Worm (Caenorhabditis elegans) whole organism, young adult: Measurements from ENCODE around the gene F10C2.5.

Experiments
- B0035.1 ChIP-seq: sonication (generic microtip); optimal IDR thresholded peaks from 2 replicates; lab custom pipeline; 2016; ENCODE audit warnings: missing genetic modification characterization, mild to moderate bottlenecking, missing compliant biosample characterization, missing genotype, missing genetic modification reagents
- F33H1.4 ChIP-seq: fragments of 200-800 bp; sonication (Bioruptor generic); IDR thresholded peaks from 2 replicates; pipeline ENCODE4 v1.3.6; 2022; ENCODE audit warnings: missing genetic modification reagents, missing genetic modification characterization, missing compliant biosample characterization
- F39B2.1 ChIP-seq: fragments of 200-800 bp; sonication (Bioruptor generic); IDR thresholded peaks from 2 replicates; pipeline ENCODE4 v1.3.6; 2022; ENCODE audit warnings: missing genetic modification reagents, missing genetic modification characterization, missing compliant biosample characterization
- F55B11.4 ChIP-seq: sonication (generic microtip); optimal IDR thresholded peaks from 2 replicates; lab custom pipeline; 2016; ENCODE audit warnings: missing compliant biosample characterization, missing genetic modification characterization, borderline replicate concordance; ENCODE audit not compliant: insufficient read depth
- Y53G8AR.9 ChIP-seq: fragments of 200-800 bp; sonication (Bioruptor generic); conservative IDR thresholded peaks from 2 replicates; pipeline ENCODE4 v1.3.6; 2022; ENCODE audit warnings: missing genetic modification reagents, missing genetic modification characterization, missing compliant biosample characterization
- ZK185.1 ChIP-seq: sonication (generic microtip); optimal IDR thresholded peaks from 2 replicates; lab custom pipeline; 2016; ENCODE audit warnings: mild to moderate bottlenecking, missing genetic modification characterization, missing compliant biosample characterization; ENCODE audit not compliant: poor library complexity, severe bottlenecking
- akir-1 ChIP-seq: fragments of 200-800 bp; sonication (Bioruptor generic); optimal IDR thresholded peaks from 2 replicates; lab custom pipeline; 2018; ENCODE audit warnings: mild to moderate bottlenecking, missing genetic modification characterization, moderate library complexity, missing compliant biosample characterization
- ama-1 ChIP-seq, 3 experiments: fragments of 150-350 bp in 1 of 3; sonication (generic microtip) in 2 of 3; optimal IDR thresholded peaks; 2 replicates each; lab custom pipeline; 2014 to 2018; ENCODE audit warnings: missing biosample characterization in 2 of 3, missing genetic modification characterization in 2 of 3, missing genetic modification reagents in 2 of 3
- aptf-3 ChIP-seq: fragments of 200-800 bp; sonication (Bioruptor generic); IDR thresholded peaks from 2 replicates; pipeline ENCODE4 v1.3.6; 2022; ENCODE audit warnings: missing genetic modification characterization, missing compliant biosample characterization
- attf-6 ChIP-seq: fragments of 200-800 bp; sonication (Bioruptor generic); IDR thresholded peaks from 2 replicates; pipeline ENCODE4 v1.3.6; 2022; ENCODE audit warnings: missing genetic modification reagents, missing genetic modification characterization, missing compliant biosample characterization
- bed-1 ChIP-seq: fragments of 200-800 bp; sonication (Bioruptor generic); IDR thresholded peaks from 2 replicates; pipeline ENCODE4 v1.3.6; 2022; ENCODE audit warnings: missing genetic modification reagents, missing genetic modification characterization, missing compliant biosample characterization
- bed-2 ChIP-seq: fragments of 200-800 bp; sonication (Bioruptor generic); IDR thresholded peaks from 2 replicates; pipeline ENCODE4 v1.3.6; 2022; ENCODE audit warnings: missing genetic modification reagents, missing genetic modification characterization, missing compliant biosample characterization
- cebp-2 ChIP-seq: fragments of 200-800 bp; sonication (Bioruptor generic); IDR thresholded peaks from 2 replicates; pipeline ENCODE4 v1.3.6; 2022; ENCODE audit warnings: missing genetic modification characterization, missing compliant biosample characterization
- ceh-27 ChIP-seq: fragments of 200-800 bp; sonication (Bioruptor generic); optimal IDR thresholded peaks from 2 replicates; lab custom pipeline; 2018; ENCODE audit warnings: mild to moderate bottlenecking, missing genetic modification characterization, moderate library complexity, missing compliant biosample characterization
- ceh-58 ChIP-seq: fragments of 200-800 bp; sonication (Bioruptor generic); IDR thresholded peaks from 2 replicates; pipeline ENCODE4 v1.3.6; 2022; ENCODE audit warnings: missing genetic modification characterization, missing compliant biosample characterization
- ceh-79 ChIP-seq: sonication (generic microtip); optimal IDR thresholded peaks from 2 replicates; lab custom pipeline; 2017; ENCODE audit warnings: mild to moderate bottlenecking, missing genetic modification characterization, missing compliant biosample characterization
- egrh-3 ChIP-seq: fragments of 200-800 bp; sonication (Bioruptor generic); IDR thresholded peaks from 2 replicates; pipeline ENCODE4 v1.3.6; 2022; ENCODE audit warnings: missing genetic modification reagents, missing genetic modification characterization, missing compliant biosample characterization
- ets-4 ChIP-seq: fragments of 200-800 bp; sonication (Bioruptor generic); optimal IDR thresholded peaks from 2 replicates; lab custom pipeline; 2018; ENCODE audit warnings: mild to moderate bottlenecking, missing genetic modification characterization, missing compliant biosample characterization
- gei-17 ChIP-seq: fragments of 200-800 bp; sonication (Bioruptor generic); optimal IDR thresholded peaks from 2 replicates; lab custom pipeline; 2018; ENCODE audit warnings: mild to moderate bottlenecking, missing genetic modification characterization, missing compliant biosample characterization
- hlh-12 ChIP-seq: sonication (generic microtip); optimal IDR thresholded peaks from 2 replicates; lab custom pipeline; 2016; ENCODE audit warnings: missing genetic modification characterization, missing compliant biosample characterization
- hmg-1.2 ChIP-seq: fragments of 200-800 bp; sonication (Bioruptor generic); IDR thresholded peaks from 2 replicates; pipeline ENCODE4 v1.3.6; 2022; ENCODE audit warnings: missing genetic modification reagents, missing genetic modification characterization, missing compliant biosample characterization
- let-607 ChIP-seq, 2 experiments: fragments of 200-800 bp in 1 of 2; sonication (Bioruptor generic) in 1 of 2; sonication (generic microtip) in 1 of 2; optimal IDR thresholded peaks; 2 replicates each; lab custom pipeline; 2016 to 2018; ENCODE audit warnings: mild to moderate bottlenecking in 2 of 2, missing compliant biosample characterization in 2 of 2, missing genetic modification characterization in 2 of 2, moderate library complexity in 2 of 2, missing genotype in 1 of 2
- lin-54 ChIP-seq: fragments of 200-800 bp; sonication (Bioruptor generic); optimal IDR thresholded peaks from 2 replicates; lab custom pipeline; 2018; ENCODE audit warnings: mild to moderate bottlenecking, missing genetic modification characterization, missing compliant biosample characterization
- lsl-1 ChIP-seq: fragments of 200-800 bp; sonication (Bioruptor generic); optimal IDR thresholded peaks from 2 replicates; lab custom pipeline; 2018; ENCODE audit warnings: mild to moderate bottlenecking, missing genetic modification characterization, moderate library complexity, missing compliant biosample characterization
- lsy-27 ChIP-seq: sonication (generic microtip); optimal IDR thresholded peaks from 2 replicates; lab custom pipeline; 2017; ENCODE audit warnings: missing genetic modification characterization, mild to moderate bottlenecking, missing compliant biosample characterization, antibody characterized with exemption, missing genotype, borderline replicate concordance; ENCODE audit not compliant: insufficient read depth
- madf-6 ChIP-seq: fragments of 200-800 bp; sonication (Bioruptor generic); IDR thresholded peaks from 2 replicates; pipeline ENCODE4 v1.3.6; 2022; ENCODE audit warnings: missing genetic modification reagents, missing genetic modification characterization, missing compliant biosample characterization
- mcd-1 ChIP-seq: fragments of 200-800 bp; sonication (Bioruptor generic); IDR thresholded peaks from 2 replicates; pipeline ENCODE4 v1.3.6; 2022; ENCODE audit warnings: missing genetic modification reagents, missing genetic modification characterization, missing compliant biosample characterization
- mes-4 ChIP-seq: sonication (generic microtip); optimal IDR thresholded peaks from 2 replicates; lab custom pipeline; 2016; ENCODE audit warnings: missing genotype, missing genetic modification characterization, missing compliant biosample characterization
- mxl-1 ChIP-seq: sonication (generic microtip); optimal IDR thresholded peaks from 2 replicates; lab custom pipeline; 2016; ENCODE audit warnings: missing genetic modification characterization, missing compliant biosample characterization
- nfyb-1 ChIP-seq: fragments of 200-800 bp; sonication (Bioruptor generic); IDR thresholded peaks from 2 replicates; pipeline ENCODE4 v1.3.6; 2022; ENCODE audit warnings: missing genetic modification reagents, missing genetic modification characterization, missing compliant biosample characterization
- nhr-80 ChIP-seq: sonication (generic microtip); optimal IDR thresholded peaks from 2 replicates; lab custom pipeline; 2016; ENCODE audit warnings: missing genetic modification characterization, missing compliant biosample characterization
- rpc-1 ChIP-seq, 2 experiments: fragments of 150-350 bp in 1 of 2; sonication (generic microtip) in 1 of 2; optimal IDR thresholded peaks; 2 replicates each; lab custom pipeline; 2014 to 2018; ENCODE audit warnings: missing biosample characterization in 1 of 2, missing genetic modification characterization in 1 of 2, missing genetic modification reagents in 1 of 2, missing genotype in 1 of 2
- sdz-38 ChIP-seq: sonication (generic microtip); optimal IDR thresholded peaks from 2 replicates; lab custom pipeline; 2016; ENCODE audit warnings: missing genotype, missing genetic modification characterization, missing compliant biosample characterization
- snpc-1.3 ChIP-seq: sonication (generic microtip); optimal IDR thresholded peaks from 2 replicates; lab custom pipeline; 2017; ENCODE audit warnings: missing genetic modification characterization, mild to moderate bottlenecking, missing compliant biosample characterization, antibody characterized with exemption, moderate library complexity, missing genotype, missing genetic modification reagents; ENCODE audit not compliant: insufficient read depth
- snpc-4 ChIP-seq, 5 experiments: fragments of 150-350 bp in 1 of 5; sonication (generic microtip) in 4 of 5; optimal IDR thresholded peaks; 2 replicates each; lab custom pipeline; 2014 to 2018; ENCODE audit warnings: missing genetic modification characterization in 5 of 5, missing biosample characterization in 3 of 5, antibody characterized with exemption in 2 of 5, mild to moderate bottlenecking in 2 of 5, missing compliant biosample characterization in 2 of 5, missing genotype in 2 of 5, moderate library complexity in 2 of 5, missing genetic modification reagents in 1 of 5
- somi-1 ChIP-seq: fragments of 200-800 bp; sonication (Bioruptor generic); optimal IDR thresholded peaks from 2 replicates; lab custom pipeline; 2018; ENCODE audit warnings: mild to moderate bottlenecking, missing genetic modification characterization, missing compliant biosample characterization
- sptf-2 ChIP-seq: fragments of 200-800 bp; sonication (Bioruptor generic); optimal IDR thresholded peaks from 2 replicates; lab custom pipeline; 2018; ENCODE audit warnings: mild to moderate bottlenecking, missing genetic modification characterization, missing compliant biosample characterization
- tlf-1 ChIP-seq: fragments of 200-800 bp; sonication (Bioruptor generic); optimal IDR thresholded peaks from 2 replicates; lab custom pipeline; 2018; ENCODE audit warnings: mild to moderate bottlenecking, missing genetic modification characterization, missing compliant biosample characterization
- unc-62 ChIP-seq: fragments of 150-350 bp; optimal IDR thresholded peaks from 2 replicates; lab custom pipeline; 2014; ENCODE audit warnings: missing biosample characterization, missing genetic modification reagents, missing genetic modification characterization
- zfh-2 ChIP-seq: fragments of 200-800 bp; sonication (Bioruptor generic); conservative IDR thresholded peaks from 2 replicates; pipeline ENCODE4 v1.3.6; 2022; ENCODE audit warnings: missing genetic modification reagents, missing genetic modification characterization, missing compliant biosample characterization
- ztf-18 ChIP-seq: sonication (generic microtip); optimal IDR thresholded peaks from 2 replicates; lab custom pipeline; 2016; ENCODE audit warnings: missing genotype, mild to moderate bottlenecking, missing genetic modification characterization, missing compliant biosample characterization
- ztf-22 ChIP-seq: fragments of 200-800 bp; sonication (Bioruptor generic); optimal IDR thresholded peaks from 2 replicates; lab custom pipeline; 2018; ENCODE audit warnings: mild to moderate bottlenecking, missing genetic modification characterization, moderate library complexity, missing compliant biosample characterization
- ztf-26 ChIP-seq: sonication (generic microtip); optimal IDR thresholded peaks from 2 replicates; lab custom pipeline; 2017; ENCODE audit warnings: missing genetic modification characterization, missing compliant biosample characterization
- ztf-3 ChIP-seq: fragments of 200-800 bp; sonication (Bioruptor generic); optimal IDR thresholded peaks from 2 replicates; lab custom pipeline; 2018; ENCODE audit warnings: mild to moderate bottlenecking, missing genetic modification characterization, missing compliant biosample characterization

The F10C2.5 gene

ce11 chrV:12039755-12040154 lies 5.5 kb upstream of the F10C2.5 start:
- TF ChIP-seq ztf-18 (tag; lab: Kevin White, UChicago), result no peak
- no peak for TF ChIP-seq akir-1 (GFP tag; lab: Kevin White, UChicago)
- TF ChIP-seq ztf-22 (GFP tag; lab: Kevin White, UChicago), result no peak
- TF ChIP-seq ceh-27 (GFP tag; lab: Kevin White, UChicago), result no peak
- 0 out of 2 replicates have a peak, but pooled peaks have one; percentile 40 for TF ChIP-seq cebp-2 (GFP tag; lab: Robert Waterston, UW)
- TF ChIP-seq unc-62 (GFP tag; lab: Kevin White, UChicago), result no peak
- TF ChIP-seq nhr-80 (tag; lab: Kevin White, UChicago), result no peak
- no peak for TF ChIP-seq ZK185.1 (tag; lab: Kevin White, UChicago)
- no peak for TF ChIP-seq hmg-1.2 (GFP tag; lab: Robert Waterston, UW)
- no peak for TF ChIP-seq ama-1 (optimal IDR thresholded peaks at IDR 0.05; lab: Kevin White, UChicago)
- no peak for TF ChIP-seq ama-1 (GFP tag; optimal IDR thresholded peaks at IDR 0.05; lab: Kevin White, UChicago)
- no peak for TF ChIP-seq ceh-79 (tag; lab: Kevin White, UChicago)
- TF ChIP-seq nfyb-1 (GFP tag; lab: Robert Waterston, UW), result 0 out of 2 replicates have a peak, but pooled peaks have one; percentile 25
- TF ChIP-seq snpc-1.3 (tag; lab: Kevin White, UChicago), result no peak
- no peak for TF ChIP-seq F33H1.4 (GFP tag; lab: Robert Waterston, UW)
- TF ChIP-seq B0035.1 (tag; lab: Kevin White, UChicago), result no peak
- no peak for TF ChIP-seq aptf-3 (GFP tag; lab: Robert Waterston, UW)
- no peak for TF ChIP-seq ztf-3 (GFP tag; lab: Kevin White, UChicago)
- no peak for TF ChIP-seq F39B2.1 (GFP tag; lab: Robert Waterston, UW)
- no peak for TF ChIP-seq egrh-3 (GFP tag; lab: Robert Waterston, UW)
- TF ChIP-seq F55B11.4 (tag; lab: Kevin White, UChicago), result no peak
- no peak for TF ChIP-seq sptf-2
- TF ChIP-seq mes-4, result no peak
- peak; percentile 84 for TF ChIP-seq zfh-2 (GFP tag; lab: Robert Waterston, UW)
- no peak for TF ChIP-seq lin-54
- no peak for TF ChIP-seq tlf-1
- no peak for TF ChIP-seq rpc-1 (optimal IDR thresholded peaks at IDR 0.05; lab: Kevin White, UChicago)
- no peak for TF ChIP-seq rpc-1 (tag; optimal IDR thresholded peaks at IDR 0.05; lab: Kevin White, UChicago)
- no peak for TF ChIP-seq attf-6 (GFP tag; lab: Robert Waterston, UW)
- TF ChIP-seq hlh-12 (tag; lab: Kevin White, UChicago), result no peak
- TF ChIP-seq ztf-26 (tag; lab: Kevin White, UChicago), result no peak
- TF ChIP-seq sdz-38 (tag; lab: Kevin White, UChicago), result no peak
- TF ChIP-seq bed-2 (GFP tag; lab: Robert Waterston, UW), result no peak
- 0 out of 2 replicates have a peak, but pooled peaks have one; percentile 23 for TF ChIP-seq mcd-1 (GFP tag; lab: Robert Waterston, UW)
- TF ChIP-seq snpc-4 (GFP tag; optimal IDR thresholded peaks at IDR 0.05; lab: Kevin White, UChicago), result no peak
- TF ChIP-seq snpc-4 (tag; optimal IDR thresholded peaks at IDR 0.05; lab: Kevin White, UChicago), result no peak
- TF ChIP-seq gei-17 (GFP tag; lab: Kevin White, UChicago), result no peak
- no peak for TF ChIP-seq let-607 (tag; optimal IDR thresholded peaks at IDR 0.05; lab: Kevin White, UChicago)

- no peak for TF ChIP-seq mxl-1 (tag; lab: Kevin White, UChicago)
- no peak for TF ChIP-seq ets-4
- peak; percentile 21 for TF ChIP-seq lsl-1
- TF ChIP-seq snpc-4 (GFP tag; optimal IDR thresholded peaks at IDR 0.05; lab: Kevin White, UChicago), result no peak
- TF ChIP-seq snpc-4 (tag; optimal IDR thresholded peaks at IDR 0.05; lab: Kevin White, UChicago), result peak in 2 of 4 experiments; percentile 5 to 40
- TF ChIP-seq ceh-58, result no peak
- TF ChIP-seq nfyb-1 (GFP tag; lab: Robert Waterston, UW), result no peak
- peak; percentile 60; the same call in 1 of the 2 replicates for TF ChIP-seq madf-6
- TF ChIP-seq somi-1 (GFP tag; lab: Kevin White, UChicago), result no peak
- peak; percentile 11; the same call in 1 of the 2 replicates for TF ChIP-seq F33H1.4 (GFP tag; lab: Robert Waterston, UW)
- no peak for TF ChIP-seq ceh-27 (GFP tag; lab: Kevin White, UChicago)
- TF ChIP-seq lsy-27 (tag; lab: Kevin White, UChicago), result no peak
- TF ChIP-seq Y53G8AR.9, result no peak
- TF ChIP-seq bed-1 (GFP tag; lab: Robert Waterston, UW), result no peak
- no peak for TF ChIP-seq F39B2.1 (GFP tag; lab: Robert Waterston, UW)
Measured at ce11 chrV:12040823-12041606, 4.2 kb upstream of the F10C2.5 start, which contains the start of the genes kup-1 and F10C2.4. kup-1 (minus strand) TSS chrV:12040873. F10C2.4 (plus strand) TSS chrV:12041556.
